Fruit fly (Drosophila melanogaster): ENCODE measurements around the gene Acam.
A peak's percentile ranks its signal among the peaks of the same experiment; 100 is the strongest.

Acam gene

dm6 chr3R:25851224-25851682 is 39.5 kb downstream of the Acam start, which contains the start of the genes CG14545 and CG5886 (continued):
- TF ChIP-seq prd (optimal IDR thresholded peaks at IDR 0.05) (no peak), prd (GFP tag; IDR thresholded peaks at IDR 0.05) (0 out of 3 replicates have a peak, but pooled peaks have one; percentile 5), CoRest (tag; optimal IDR thresholded peaks at IDR 0.05) (peak; percentile 23), trh (GFP tag; optimal IDR thresholded peaks at IDR 0.05) (no peak), Mes4 (GFP tag; optimal IDR thresholded peaks at IDR 0.05) (no peak), CG8388 (GFP tag; optimal IDR thresholded peaks at IDR 0.05) (no peak), luna (GFP tag; optimal IDR thresholded peaks at IDR 0.05) (no peak), CG8765 (GFP tag; IDR thresholded peaks at IDR 0.05) (no peak), Doc3 (GFP tag; IDR thresholded peaks at IDR 0.05; ENCODE audit: partially characterized antibody) (no peak), nmo (GFP tag; optimal IDR thresholded peaks at IDR 0.05) (peak; percentile 63), unpg (GFP tag; optimal IDR thresholded peaks at IDR 0.05) (no peak), Hr78 (GFP tag; optimal IDR thresholded peaks at IDR 0.05) (no peak), gem (tag; optimal IDR thresholded peaks at IDR 0.05) (peak; percentile 5), Myb (GFP tag; optimal IDR thresholded peaks at IDR 0.05) (peak; percentile 53), Rx (GFP tag; IDR thresholded peaks at IDR 0.05) (peak; percentile 26; the same call in 1 of the 2 replicates), repo (GFP tag; optimal IDR thresholded peaks at IDR 0.05) (no peak), CG31224 (GFP tag; IDR thresholded peaks at IDR 0.05) (no peak), Dref (GFP tag; IDR thresholded peaks at IDR 0.05) (no peak), CG9797 (GFP tag; optimal IDR thresholded peaks at IDR 0.05) (peak; percentile 85), CG15514 (GFP tag; optimal IDR thresholded peaks at IDR 0.05) (peak; percentile 33), H2.0 (GFP tag; IDR thresholded peaks at IDR 0.05) (no peak), Rfx (GFP tag; IDR thresholded peaks at IDR 0.05) (peak; percentile 18; the same call in 1 of the 2 replicates), lilli (GFP tag; optimal IDR thresholded peaks at IDR 0.05) (peak; percentile 15), CG3995 (GFP tag; optimal IDR thresholded peaks at IDR 0.05) (no peak), CG17186 (GFP tag; optimal IDR thresholded peaks at IDR 0.05) (peak; percentile 100), CG2116 (GFP tag; optimal IDR thresholded peaks at IDR 0.05) (peak; percentile 37), pan (optimal IDR thresholded peaks at IDR 0.05) (no peak), pan (GFP tag; optimal IDR thresholded peaks at IDR 0.05 in 1 of 2, IDR thresholded peaks at IDR 0.05 in 1 of 2) (no peak), CG10267 (tag; optimal IDR thresholded peaks at IDR 0.05) (peak; percentile 47), CG34422 (GFP tag; IDR thresholded peaks at IDR 0.05) (no peak), CHES-1-like (GFP tag; optimal IDR thresholded peaks at IDR 0.05) (peak; percentile 31), pho (GFP tag; optimal IDR thresholded peaks at IDR 0.05) (peak; percentile 24), sug (tag; optimal IDR thresholded peaks at IDR 0.05) (no peak), CTCF (GFP tag; optimal IDR thresholded peaks at IDR 0.05) (peak; percentile 93), hbn (GFP tag; IDR thresholded peaks at IDR 0.05; ENCODE audit: partially characterized antibody) (no peak), MBD-R2 (GFP tag; IDR thresholded peaks at IDR 0.05) (peak; percentile 44; the same call in 1 of the 2 replicates), CG4617 (GFP tag; optimal IDR thresholded peaks at IDR 0.05; ENCODE audit: borderline replicate concordance) (peak; percentile 29), Lhr (GFP tag; optimal IDR thresholded peaks at IDR 0.05) (peak; percentile 74), CG6813 (GFP tag; optimal IDR thresholded peaks at IDR 0.05) (no peak), Doc2 (GFP tag; IDR thresholded peaks at IDR 0.05) (no peak), CG1603 (tag; optimal IDR thresholded peaks at IDR 0.05) (peak; percentile 40), CG2129 (GFP tag; IDR thresholded peaks at IDR 0.05; ENCODE audit: partially characterized antibody) (no peak), CG11504 (tag; optimal IDR thresholded peaks at IDR 0.05) (peak; percentile 10), CG15696 (tag; optimal IDR thresholded peaks at IDR 0.05) (no peak), ac (GFP tag; optimal IDR thresholded peaks at IDR 0.05) (no peak), Hr51 (GFP tag; optimal IDR thresholded peaks at IDR 0.05) (no peak), Optix (GFP tag; IDR thresholded peaks at IDR 0.05) (no peak), tgo (GFP tag; IDR thresholded peaks at IDR 0.05) (no peak), Elba2 (GFP tag; optimal IDR thresholded peaks at IDR 0.05) (peak; percentile 94), CG7928 (GFP tag; optimal IDR thresholded peaks at IDR 0.05) (peak; percentile 88), dpn (GFP tag; optimal IDR thresholded peaks at IDR 0.05) (peak in 1 of 2 experiments; percentile 4)

All from whole organism, embryonic.